Fruit fly (Drosophila melanogaster) Kc167 (cell line): ENCODE measurements around the gene CG4080.

Experiments used
- Myc ChIP-seq: fragments of >200 bp; optimal IDR thresholded peaks from 2 replicates; lab custom pipeline; 2017; ENCODE audit warnings: missing external identifiers
- Sin3A ChIP-seq: fragments of >200 bp; optimal IDR thresholded peaks from 2 replicates; lab custom pipeline; 2018; ENCODE audit warnings: missing external identifiers
- h ChIP-seq: fragments of >200 bp; optimal IDR thresholded peaks from 3 replicates; lab custom pipeline; 2018; ENCODE audit warnings: missing external identifiers
- insv ChIP-seq: fragments of >200 bp; optimal IDR thresholded peaks from 3 replicates; lab custom pipeline; 2018; ENCODE audit warnings: missing external identifiers
- psq ChIP-seq: fragments of >200 bp; optimal IDR thresholded peaks from 2 replicates; lab custom pipeline; 2017; ENCODE audit warnings: missing external identifiers
- ttk ChIP-seq: sonication (Bioruptor generic); optimal IDR thresholded peaks from 2 replicates; lab custom pipeline; 2017; ENCODE audit warnings: missing external identifiers

The CG4080 gene

DNA sequence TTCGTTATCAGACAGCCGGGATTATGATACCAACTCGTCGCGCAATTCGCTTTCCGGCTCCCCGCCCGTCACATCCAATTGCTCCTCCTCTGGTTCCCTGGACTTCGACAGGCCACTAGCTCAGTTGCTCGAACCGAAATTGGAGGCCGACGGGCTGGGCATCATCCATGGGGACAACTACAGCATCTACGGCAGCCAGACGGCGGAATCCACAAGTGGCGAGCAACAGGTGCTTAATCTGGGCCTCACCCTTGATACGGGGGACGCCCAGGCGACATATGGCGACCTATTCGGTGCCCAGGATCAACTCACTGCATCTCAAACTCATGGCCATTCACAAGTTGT is 31.6 kb upstream of the CG4080 start:
- no peak for TF ChIP-seq insv
- no peak for TF ChIP-seq Myc (lab: Kevin White, UChicago)
- TF ChIP-seq psq, result no peak
- no peak for TF ChIP-seq Sin3A (lab: Kevin White, UChicago)
- no peak for TF ChIP-seq ttk (lab: Kevin White, UChicago)
- TF ChIP-seq h (lab: Kevin White, UChicago), result no peak

- TF ChIP-seq Myc (lab: Kevin White, UChicago) (no peak), h (lab: Kevin White, UChicago) (no peak), ttk (lab: Kevin White, UChicago) (no peak), insv (no peak), Sin3A (lab: Kevin White, UChicago) (no peak), psq (no peak)
Observed at dm6 chr3L:9429665-9430607, 30.9 kb upstream of the CG4080 start, which contains the start of the genes RpS17 and MTF-1. Gene RpS17 (minus strand): TSS chr3L:9429821. Gene MTF-1 (plus strand): TSS chr3L:9430312.

dm6 chr3L:9426656-9427294 is 27.7 kb upstream of the CG4080 start, which contains the start of the genes Atat and Shc:
Gene Atat (minus strand): TSS chr3L:9426758.
Gene Shc (plus strand): TSS chr3L:9427010.
- TF ChIP-seq ttk (lab: Kevin White, UChicago), result no peak
- TF ChIP-seq Sin3A (lab: Kevin White, UChicago), result no peak
- no peak for TF ChIP-seq psq
- TF ChIP-seq h (lab: Kevin White, UChicago), result no peak
- no peak for TF ChIP-seq Myc (lab: Kevin White, UChicago)
- no peak for TF ChIP-seq insv

DNA sequence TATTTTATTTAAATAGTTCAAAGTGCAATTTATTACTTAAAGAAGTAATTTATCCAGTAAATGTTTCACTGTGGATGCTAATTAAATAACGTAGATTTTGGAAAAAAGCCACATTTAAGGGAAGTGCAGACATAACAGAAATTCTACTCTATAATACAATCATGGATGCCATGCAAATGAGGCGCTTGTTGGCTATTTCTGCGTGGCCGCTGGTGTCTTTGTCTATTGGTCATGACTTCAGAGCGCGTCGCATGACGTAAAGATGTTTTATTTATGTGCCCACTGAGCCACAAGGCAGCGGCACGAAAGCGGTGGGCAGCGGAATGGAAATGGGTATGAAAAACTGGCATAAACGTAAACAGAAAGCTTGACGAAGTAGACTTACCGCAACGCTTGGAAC is 26.8 kb upstream of the CG4080 start:
- no peak for TF ChIP-seq ttk (lab: Kevin White, UChicago)
- TF ChIP-seq h (lab: Kevin White, UChicago), result no peak
- TF ChIP-seq Myc (lab: Kevin White, UChicago), result no peak
- TF ChIP-seq insv, result no peak
- no peak for TF ChIP-seq psq
- no peak for TF ChIP-seq Sin3A (lab: Kevin White, UChicago)

DNA sequence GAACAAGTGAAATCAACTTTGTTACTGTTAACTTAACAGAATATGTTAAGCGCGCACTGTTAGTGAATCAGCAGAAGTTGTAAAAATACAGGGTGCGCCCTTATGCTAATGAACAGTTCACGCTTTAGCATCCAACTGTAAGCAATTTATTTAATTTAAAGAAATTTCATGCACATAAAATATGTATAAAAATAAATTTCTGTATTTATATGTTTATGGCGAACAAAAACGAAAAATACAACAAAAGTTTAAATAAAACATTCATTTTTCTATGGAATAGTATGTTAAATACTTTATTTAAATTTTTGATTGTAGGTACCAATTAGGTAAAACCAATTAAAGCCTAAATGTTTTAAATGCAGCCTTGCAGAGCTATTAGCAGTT is 25.5 kb upstream of the CG4080 start:
- TF ChIP-seq Myc (lab: Kevin White, UChicago) (no peak), insv (no peak), Sin3A (lab: Kevin White, UChicago) (no peak), psq (no peak), ttk (lab: Kevin White, UChicago) (no peak), h (lab: Kevin White, UChicago) (no peak)

DNA sequence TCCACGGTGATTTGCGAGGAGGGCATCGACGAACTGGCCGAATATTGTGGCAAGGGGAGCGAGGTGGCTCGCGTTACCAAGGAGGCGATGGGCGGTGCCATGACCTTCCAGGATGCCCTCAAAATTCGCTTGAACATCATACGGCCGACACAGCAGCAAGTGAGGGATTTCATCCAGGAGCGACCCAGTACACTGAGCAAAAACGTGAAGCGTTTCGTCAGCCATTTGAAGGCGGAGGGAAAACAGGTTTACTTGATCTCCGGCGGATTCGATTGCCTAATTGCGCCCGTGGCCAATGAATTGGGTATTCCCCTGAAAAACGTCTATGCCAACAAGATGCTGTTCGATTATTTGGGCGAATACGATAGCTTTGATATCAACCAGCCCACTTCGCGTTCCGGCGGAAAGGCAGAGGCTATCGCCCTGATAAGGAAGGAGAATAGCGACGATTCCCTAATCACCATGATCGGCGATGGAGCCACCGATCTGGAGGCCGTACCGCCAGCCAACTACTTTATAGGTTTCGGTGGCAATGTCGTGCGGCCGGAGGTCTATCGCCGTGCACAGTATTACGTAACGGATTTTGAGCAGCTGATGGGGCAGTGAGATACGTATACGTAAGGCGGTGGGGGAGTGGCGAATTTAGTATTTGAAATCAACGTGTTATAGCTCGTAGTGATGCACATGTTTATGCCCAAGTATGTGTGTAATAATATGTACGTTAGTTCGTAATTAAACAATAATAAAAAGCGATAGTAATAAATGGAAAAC is 24.9 kb upstream of the CG4080 start:
- TF ChIP-seq insv, result no peak
- no peak for TF ChIP-seq h (lab: Kevin White, UChicago)

- TF ChIP-seq h (lab: Kevin White, UChicago), result no peak
- no peak for TF ChIP-seq insv
- no peak for TF ChIP-seq Sin3A (lab: Kevin White, UChicago)
- TF ChIP-seq ttk (lab: Kevin White, UChicago), result no peak
- TF ChIP-seq Myc (lab: Kevin White, UChicago), result no peak
- TF ChIP-seq psq, result no peak
Observed at dm6 chr3L:9422636-9423419, 23.8 kb upstream of the CG4080 start, which contains the start of gene aay. Gene aay (plus strand): TSS chr3L:9423253.

DNA sequence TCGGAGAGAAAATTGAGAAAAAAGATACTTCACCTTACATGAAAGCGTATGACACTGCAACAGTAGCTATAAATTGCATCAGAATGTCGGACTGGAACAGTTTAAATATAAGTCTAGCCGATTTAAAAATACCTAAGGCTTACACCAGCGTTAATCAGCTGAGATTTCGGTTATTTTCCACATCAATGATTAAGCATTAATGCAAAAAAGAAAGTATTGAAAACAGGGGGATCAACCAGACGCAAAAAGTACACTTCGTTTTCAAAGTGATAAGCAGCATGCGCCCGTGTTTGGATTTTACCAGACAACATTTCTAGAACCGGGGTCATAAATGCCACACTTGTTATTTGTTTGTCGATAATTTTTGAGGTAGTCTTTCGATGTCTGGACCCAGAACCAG is 23.1 kb upstream of the CG4080 start:
- TF ChIP-seq h (lab: Kevin White, UChicago) (no peak), insv (no peak), ttk (lab: Kevin White, UChicago) (no peak), psq (no peak), Myc (lab: Kevin White, UChicago) (no peak), Sin3A (lab: Kevin White, UChicago) (no peak)

DNA sequence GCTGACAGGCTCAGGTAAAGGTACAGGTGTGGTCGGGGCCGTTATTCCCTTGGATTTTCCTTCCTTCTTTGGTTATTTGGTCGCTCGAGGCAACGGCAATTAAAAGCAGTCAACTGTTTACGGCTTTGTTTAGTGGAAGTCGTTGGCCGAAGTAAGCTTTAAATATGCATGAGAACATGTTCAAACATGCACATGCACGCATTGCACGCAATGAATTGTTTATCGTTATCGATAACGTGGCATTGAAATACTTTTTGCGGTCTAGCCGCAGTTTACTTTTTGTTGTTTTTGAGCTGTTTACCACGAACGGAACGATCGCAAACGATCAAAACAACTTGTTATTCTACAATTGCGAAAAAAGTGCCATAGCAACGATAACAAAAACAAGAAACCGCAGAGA is 22.6 kb upstream of the CG4080 start:
- TF ChIP-seq h (lab: Kevin White, UChicago), result no peak
- TF ChIP-seq insv, result no peak
- TF ChIP-seq psq, result no peak
- no peak for TF ChIP-seq Sin3A (lab: Kevin White, UChicago)
- no peak for TF ChIP-seq ttk (lab: Kevin White, UChicago)
- no peak for TF ChIP-seq Myc (lab: Kevin White, UChicago)

dm6 chr3L:9420819-9421130 is 21.7 kb upstream of the CG4080 start:
- TF ChIP-seq Myc (lab: Kevin White, UChicago) (no peak), ttk (lab: Kevin White, UChicago) (no peak), psq (no peak), Sin3A (lab: Kevin White, UChicago) (no peak), insv (no peak), h (lab: Kevin White, UChicago) (no peak)
